Fruit fly (Drosophila melanogaster) whole organism, prepupa: Measurements from ENCODE around the gene CG34303.
A peak's percentile ranks its signal among the peaks of the same experiment; 100 is the strongest.

ENCODE experiments used
- Blimp-1 ChIP-seq: fragments of 200-800 bp; sonication (Bioruptor generic); optimal IDR thresholded peaks from 3 replicates; lab custom pipeline; 2017; ENCODE audit warnings: missing biosample characterization, missing genetic modification characterization, mild to moderate bottlenecking, moderate library complexity, missing genetic modification reagents
- CG10669 ChIP-seq: fragments of 200-800 bp; sonication (Bioruptor generic); optimal IDR thresholded peaks from 3 replicates; lab custom pipeline; 2018; ENCODE audit warnings: missing biosample characterization, mild to moderate bottlenecking, missing genetic modification characterization, moderate library complexity
- CG1621 ChIP-seq: fragments of 200-800 bp; sonication (Bioruptor generic); optimal IDR thresholded peaks from 3 replicates; lab custom pipeline; 2018; ENCODE audit warnings: missing biosample characterization, mild to moderate bottlenecking, missing genetic modification characterization
- CG31627 ChIP-seq: fragments of 200-800 bp; sonication (Bioruptor generic); optimal IDR thresholded peaks from 3 replicates; lab custom pipeline; 2016; ENCODE audit warnings: missing biosample characterization, missing genetic modification characterization
- CG32006 ChIP-seq: fragments of 200-800 bp; sonication (Bioruptor generic); optimal IDR thresholded peaks from 3 replicates; lab custom pipeline; 2017; ENCODE audit warnings: missing biosample characterization, mild to moderate bottlenecking, missing genetic modification characterization
- CG34406 ChIP-seq: fragments of 200-800 bp; sonication (Bioruptor generic); optimal IDR thresholded peaks from 3 replicates; lab custom pipeline; 2016; ENCODE audit warnings: missing biosample characterization, missing genetic modification characterization
- CG3919 ChIP-seq: fragments of 200-800 bp; sonication (Bioruptor generic); optimal IDR thresholded peaks from 3 replicates; lab custom pipeline; 2016; ENCODE audit warnings: missing biosample characterization, missing genetic modification characterization
- CG6163 ChIP-seq: fragments of 200-800 bp; sonication (Bioruptor generic); IDR thresholded peaks from 3 replicates; pipeline ENCODE4 v1.3.6; 2022; ENCODE audit warnings: missing biosample characterization, missing genetic modification characterization
- CG6276 ChIP-seq: fragments of 200-800 bp; sonication (Bioruptor generic); optimal IDR thresholded peaks from 2 replicates; lab custom pipeline; 2017; ENCODE audit warnings: missing biosample characterization, mild to moderate bottlenecking, missing genetic modification characterization
- CG6792 ChIP-seq: fragments of 200-800 bp; sonication (Bioruptor generic); optimal IDR thresholded peaks from 3 replicates; lab custom pipeline; 2016; ENCODE audit warnings: missing biosample characterization, missing genetic modification characterization
- CG6808 ChIP-seq: fragments of 200-800 bp; sonication (Bioruptor generic); optimal IDR thresholded peaks from 3 replicates; lab custom pipeline; 2017; ENCODE audit warnings: missing biosample characterization, missing genetic modification characterization, mild to moderate bottlenecking, moderate library complexity, missing genetic modification reagents
- CG8119 ChIP-seq: fragments of 200-800 bp; sonication (Bioruptor generic); IDR thresholded peaks from 3 replicates; pipeline ENCODE4 v1.3.6; 2022; ENCODE audit warnings: missing biosample characterization, missing genetic modification characterization
- CG8319 ChIP-seq: fragments of 200-800 bp; sonication (Bioruptor generic); optimal IDR thresholded peaks from 3 replicates; lab custom pipeline; 2016; ENCODE audit warnings: missing biosample characterization, missing genetic modification characterization
- CG8632 ChIP-seq: fragments of 200-800 bp; sonication (Bioruptor generic); optimal IDR thresholded peaks from 3 replicates; lab custom pipeline; 2016; ENCODE audit warnings: missing biosample characterization, missing genetic modification characterization
- CG9139 ChIP-seq: fragments of 200-800 bp; sonication (Bioruptor generic); optimal IDR thresholded peaks from 3 replicates; lab custom pipeline; 2017; ENCODE audit warnings: missing biosample characterization, mild to moderate bottlenecking, missing genetic modification characterization
- Eip75B ChIP-seq: fragments of 200-800 bp; sonication (Bioruptor generic); optimal IDR thresholded peaks from 3 replicates; lab custom pipeline; 2016; ENCODE audit warnings: missing biosample characterization, missing genetic modification characterization
- Eip78C ChIP-seq: fragments of 200-800 bp; sonication (Bioruptor generic); peaks from one replicate; lab custom pipeline; 2016; ENCODE audit warnings: missing biosample characterization, missing genetic modification characterization
- Eip93F ChIP-seq: fragments of 200-800 bp; sonication (Bioruptor generic); optimal IDR thresholded peaks from 2 replicates; lab custom pipeline; 2016; ENCODE audit warnings: missing biosample characterization, mild to moderate bottlenecking, missing genetic modification characterization
- Ets21C ChIP-seq: fragments of 200-800 bp; sonication (Bioruptor generic); optimal IDR thresholded peaks from 3 replicates; lab custom pipeline; 2016; ENCODE audit warnings: missing biosample characterization, missing genetic modification characterization
- Gug ChIP-seq: fragments of 200-800 bp; sonication (Bioruptor generic); IDR thresholded peaks from 2 replicates; pipeline ENCODE4 v1.3.6; 2022; ENCODE audit warnings: missing biosample characterization, missing genetic modification characterization
- Hr38 ChIP-seq: sonication (Bioruptor generic); optimal IDR thresholded peaks from 2 replicates; lab custom pipeline; 2016; ENCODE audit warnings: missing biosample characterization, missing genetic modification characterization
- Hr39 ChIP-seq: fragments of 200-800 bp; sonication (Bioruptor generic); optimal IDR thresholded peaks from 2 replicates; lab custom pipeline; 2016; ENCODE audit warnings: missing biosample characterization, missing genetic modification characterization
- Met ChIP-seq: fragments of 200-800 bp; sonication (Bioruptor generic); optimal IDR thresholded peaks from 3 replicates; lab custom pipeline; 2016; ENCODE audit warnings: missing biosample characterization, missing genetic modification characterization
- Smox ChIP-seq: fragments of 200-800 bp; sonication (Bioruptor generic); optimal IDR thresholded peaks from 3 replicates; lab custom pipeline; 2016; ENCODE audit warnings: missing biosample characterization, missing genetic modification characterization
- Sox102F ChIP-seq: fragments of 200-800 bp; sonication (Bioruptor generic); optimal IDR thresholded peaks from 2 replicates; lab custom pipeline; 2016; ENCODE audit warnings: missing biosample characterization, mild to moderate bottlenecking, missing genetic modification characterization
- Sox14 ChIP-seq: fragments of 200-800 bp; sonication (Bioruptor generic); optimal IDR thresholded peaks from 3 replicates; lab custom pipeline; 2016; ENCODE audit warnings: missing biosample characterization, missing genetic modification characterization
- Sox15 ChIP-seq: fragments of 200-800 bp; sonication (Bioruptor generic); optimal IDR thresholded peaks from 3 replicates; lab custom pipeline; 2016; ENCODE audit warnings: missing biosample characterization, missing genetic modification characterization
- acj6 ChIP-seq: fragments of 200-800 bp; sonication (Bioruptor generic); optimal IDR thresholded peaks from 3 replicates; lab custom pipeline; 2016; ENCODE audit warnings: missing biosample characterization, missing genetic modification characterization
- cyc ChIP-seq: fragments of 200-800 bp; sonication (Bioruptor generic); optimal IDR thresholded peaks from 3 replicates; lab custom pipeline; 2016; ENCODE audit warnings: missing biosample characterization, missing genetic modification characterization
- dac ChIP-seq: fragments of 200-800 bp; sonication (Bioruptor generic); optimal IDR thresholded peaks from 2 replicates; lab custom pipeline; 2017; ENCODE audit warnings: missing biosample characterization, mild to moderate bottlenecking, missing genetic modification characterization
- dsx ChIP-seq: fragments of 200-800 bp; optimal IDR thresholded peaks from 3 replicates; lab custom pipeline; 2019; ENCODE audit warnings: missing biosample characterization, mild to moderate bottlenecking, missing genetic modification characterization, moderate library complexity; ENCODE audit not compliant: poor library complexity, severe bottlenecking
- eg ChIP-seq: fragments of 200-800 bp; sonication (Bioruptor generic); IDR thresholded peaks from 3 replicates; pipeline ENCODE4 v1.3.6; 2022; ENCODE audit warnings: missing biosample characterization, missing genetic modification characterization
- esn ChIP-seq: fragments of 200-800 bp; sonication (Bioruptor generic); optimal IDR thresholded peaks from 2 replicates; lab custom pipeline; 2016; ENCODE audit warnings: missing biosample characterization, mild to moderate bottlenecking, missing genetic modification characterization, moderate library complexity
- fd59A ChIP-seq: fragments of 200-800 bp; sonication (Bioruptor generic); optimal IDR thresholded peaks from 2 replicates; lab custom pipeline; 2017; ENCODE audit warnings: missing biosample characterization, mild to moderate bottlenecking, missing genetic modification characterization, missing genetic modification reagents
- fd85E ChIP-seq: fragments of 200-800 bp; sonication (Bioruptor generic); optimal IDR thresholded peaks from 3 replicates; lab custom pipeline; 2016; ENCODE audit warnings: missing biosample characterization, missing genetic modification characterization
- fkh ChIP-seq: fragments of 200-800 bp; sonication (Bioruptor generic); optimal IDR thresholded peaks from 3 replicates; lab custom pipeline; 2017; ENCODE audit warnings: missing biosample characterization, mild to moderate bottlenecking, missing genetic modification characterization, moderate library complexity
- lz ChIP-seq: fragments of 200-800 bp; sonication (Bioruptor generic); optimal IDR thresholded peaks from 3 replicates; lab custom pipeline; 2016; ENCODE audit warnings: missing biosample characterization, missing genetic modification characterization
- net ChIP-seq: fragments of 200-800 bp; sonication (Bioruptor generic); optimal IDR thresholded peaks from 3 replicates; lab custom pipeline; 2016; ENCODE audit warnings: missing biosample characterization, missing genetic modification characterization
- pdm3 ChIP-seq: fragments of 200-800 bp; sonication (Bioruptor generic); optimal IDR thresholded peaks from 3 replicates; lab custom pipeline; 2016; ENCODE audit warnings: missing biosample characterization, missing genetic modification characterization
- spab ChIP-seq: fragments of 200-800 bp; sonication (Bioruptor generic); optimal IDR thresholded peaks from 2 replicates; lab custom pipeline; 2017; ENCODE audit warnings: missing biosample characterization, mild to moderate bottlenecking, missing genetic modification characterization, missing genetic modification reagents
- ss ChIP-seq, 2 experiments: fragments of 200-800 bp; sonication (Bioruptor generic); optimal IDR thresholded peaks; 2 replicates in 1 of 2; 3 replicates in 1 of 2; lab custom pipeline; 2017 to 2018; ENCODE audit warnings: mild to moderate bottlenecking in 2 of 2, missing biosample characterization in 2 of 2, missing genetic modification characterization in 2 of 2, moderate library complexity in 1 of 2
- svp ChIP-seq: fragments of 200-800 bp; sonication (Bioruptor generic); peaks from one replicate; lab custom pipeline; 2016; ENCODE audit warnings: missing biosample characterization, missing genetic modification characterization
- vri ChIP-seq: fragments of 200-800 bp; sonication (Bioruptor generic); optimal IDR thresholded peaks from 3 replicates; lab custom pipeline; 2016; ENCODE audit warnings: missing biosample characterization, mild to moderate bottlenecking, missing genetic modification characterization

The CG34303 gene

DNA sequence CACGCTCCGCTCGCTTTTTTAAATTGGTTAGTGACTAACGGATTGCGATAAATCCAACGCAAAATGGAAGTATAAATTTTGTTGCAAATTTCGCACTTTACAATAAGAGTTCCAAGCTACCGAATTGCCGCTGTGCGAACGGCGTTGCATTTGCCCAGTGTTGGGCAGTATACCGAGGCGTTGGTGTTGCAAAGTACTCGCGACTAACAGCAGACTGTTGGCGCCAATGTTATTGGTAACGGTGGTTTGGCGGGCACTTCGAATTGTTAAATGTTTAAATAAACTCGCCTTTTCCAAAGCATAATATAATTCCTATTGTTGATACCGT is 17.4 kb downstream of the CG34303 start (continued):
- TF ChIP-seq dsx = peak; percentile 41
- TF ChIP-seq spab (GFP tag; lab: Kevin White, UChicago) = no peak
- no peak for TF ChIP-seq Ets21C (GFP tag; lab: Kevin White, UChicago)
- TF ChIP-seq cyc (GFP tag; lab: Kevin White, UChicago) = peak; percentile 53
- TF ChIP-seq CG6792 (GFP tag; lab: Kevin White, UChicago) = peak; percentile 31
- no peak for TF ChIP-seq CG8119
- no peak for TF ChIP-seq svp (GFP tag; lab: Kevin White, UChicago)
- no peak for TF ChIP-seq CG8319 (GFP tag; lab: Kevin White, UChicago)
- TF ChIP-seq Blimp-1 (GFP tag; lab: Kevin White, UChicago) = no peak
- peak; percentile 21 for TF ChIP-seq pdm3 (GFP tag; lab: Kevin White, UChicago)
- TF ChIP-seq esn (GFP tag; lab: Kevin White, UChicago) = peak; percentile 65
- TF ChIP-seq, all 60 proteins: peak for 18

DNA sequence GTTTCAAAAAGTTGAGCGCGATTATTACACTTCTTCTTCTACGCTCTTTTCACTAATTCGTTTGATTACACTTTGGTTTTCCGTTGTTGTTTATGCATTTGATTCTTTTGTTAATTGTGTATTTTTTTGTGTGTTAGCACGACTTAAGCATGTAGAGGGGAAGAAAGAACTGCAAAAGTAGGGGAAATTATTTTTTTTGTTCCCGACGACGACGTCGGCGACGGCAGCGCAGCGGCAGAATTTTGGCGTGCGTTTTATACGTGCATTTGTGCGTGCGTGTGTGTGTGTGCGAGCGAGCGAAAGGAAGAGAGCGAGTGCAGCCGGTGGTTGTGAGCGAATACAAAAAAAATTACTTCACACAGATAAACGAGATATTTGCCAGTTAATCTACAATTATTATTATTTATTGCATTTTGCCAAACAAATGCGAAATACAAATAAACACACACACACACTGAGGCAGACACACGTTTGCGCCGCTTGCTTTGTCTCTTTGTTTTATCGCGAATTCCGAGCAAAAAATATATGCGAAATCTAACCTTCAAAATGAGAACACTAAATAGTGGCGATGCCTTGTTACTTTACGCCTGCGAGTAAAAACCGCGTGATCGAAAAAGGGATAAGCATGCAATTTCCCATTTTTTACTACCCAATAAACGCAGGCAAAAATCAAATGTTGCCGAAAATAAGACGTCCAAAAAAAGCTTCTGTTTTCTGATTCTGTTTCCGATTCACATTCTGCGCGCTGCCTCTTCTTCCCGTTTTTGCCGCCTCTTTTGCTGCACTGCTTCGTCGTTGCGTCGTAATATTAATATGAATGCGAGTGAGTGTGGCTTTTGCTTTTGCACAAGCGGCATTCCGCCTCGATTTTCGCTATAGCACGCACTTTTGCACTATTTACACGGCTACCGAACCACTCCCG is 18.0 kb downstream of the CG34303 start:
- TF ChIP-seq Sox15 (no peak), eg (GFP tag; lab: Robert Waterston, UW) (peak; percentile 45; the same call in 1 of the 3 replicates), net (GFP tag; lab: Kevin White, UChicago) (no peak), CG6276 (GFP tag; lab: Kevin White, UChicago) (no peak), Sox14 (GFP tag; lab: Kevin White, UChicago) (peak; percentile 56), CG9139 (GFP tag; lab: Kevin White, UChicago) (peak; percentile 3), Eip75B (GFP tag; lab: Kevin White, UChicago) (no peak), CG6163 (GFP tag; lab: Robert Waterston, UW) (peak; percentile 35; the same call in 2 of the 3 replicates), Sox102F (GFP tag; lab: Kevin White, UChicago) (no peak), ss (GFP tag; optimal IDR thresholded peaks at IDR 0.05; lab: Kevin White, UChicago) (peak in 1 of 2 experiments; percentile 48), CG10669 (no peak), fd85E (GFP tag; lab: Kevin White, UChicago) (peak; percentile 29), vri (GFP tag; lab: Kevin White, UChicago) (peak; percentile 80), dac (no peak), CG1621 (tag; lab: Kevin White, UChicago) (no peak), Eip78C (GFP tag; lab: Kevin White, UChicago) (peak; percentile 75)

DNA sequence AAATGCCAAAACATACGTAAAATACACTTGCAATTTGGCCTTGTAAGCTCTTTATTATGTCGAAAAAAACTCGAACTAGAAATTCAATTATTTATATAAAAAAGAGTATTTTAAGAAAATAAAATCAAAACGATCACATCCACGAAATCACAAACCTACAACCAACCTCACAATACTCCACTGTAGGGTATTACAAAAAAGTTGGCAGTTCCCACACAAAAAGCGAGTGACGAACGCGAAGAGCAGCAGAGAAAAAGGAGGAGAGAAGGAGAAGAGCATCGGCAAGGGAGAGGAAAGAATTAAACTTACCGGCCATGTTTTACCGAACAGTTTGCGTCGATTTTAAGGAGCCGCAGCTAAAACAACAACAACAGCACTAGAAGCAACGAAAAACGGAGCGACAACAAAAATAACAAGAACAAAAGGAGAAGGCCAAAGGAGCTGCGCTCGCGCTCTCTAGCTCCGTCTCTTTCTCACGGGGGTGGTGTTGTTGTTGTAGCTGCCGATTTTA is 18.7 kb downstream of the CG34303 start:
- TF ChIP-seq fkh (GFP tag; lab: Kevin White, UChicago) (no peak), CG6792 (GFP tag; lab: Kevin White, UChicago) (peak; percentile 24), CG6276 (GFP tag; lab: Kevin White, UChicago) (peak; percentile 15), acj6 (GFP tag; lab: Kevin White, UChicago) (peak; percentile 53), CG8632 (GFP tag; lab: Kevin White, UChicago) (peak; percentile 51), fd85E (GFP tag; lab: Kevin White, UChicago) (no peak), svp (GFP tag; lab: Kevin White, UChicago) (peak; percentile 71), CG3919 (GFP tag; lab: Kevin White, UChicago) (peak; percentile 52), Hr38 (GFP tag; lab: Kevin White, UChicago) (no peak), CG32006 (GFP tag; lab: Kevin White, UChicago) (peak; percentile 52), Smox (GFP tag; lab: Kevin White, UChicago) (peak; percentile 48), Eip93F (GFP tag; lab: Kevin White, UChicago) (peak; percentile 23), CG34406 (GFP tag; lab: Kevin White, UChicago) (peak; percentile 10), CG31627 (GFP tag; lab: Kevin White, UChicago) (no peak), vri (GFP tag; lab: Kevin White, UChicago) (no peak), net (GFP tag; lab: Kevin White, UChicago) (peak; percentile 39), CG8319 (GFP tag; lab: Kevin White, UChicago) (no peak), CG8119 (peak; percentile 15; the same call in 1 of the 3 replicates), CG1621 (tag; lab: Kevin White, UChicago) (no peak), fd59A (GFP tag; lab: Kevin White, UChicago) (no peak), Gug (GFP tag; lab: Robert Waterston, UW) (no peak), spab (GFP tag; lab: Kevin White, UChicago) (no peak), Sox15 (no peak), Met (GFP tag; lab: Kevin White, UChicago) (peak; percentile 46), CG6808 (GFP tag; lab: Kevin White, UChicago) (peak; percentile 30), dsx (peak; percentile 36), Hr39 (GFP tag; lab: Kevin White, UChicago) (no peak), Blimp-1 (GFP tag; lab: Kevin White, UChicago) (no peak), esn (GFP tag; lab: Kevin White, UChicago) (peak; percentile 51), CG10669 (peak; percentile 14), lz (GFP tag; lab: Kevin White, UChicago) (peak; percentile 30), Sox102F (GFP tag; lab: Kevin White, UChicago) (peak; percentile 55)
